Worm (Caenorhabditis elegans) whole organism, L3 larva: ENCODE data around the gene nlp-36.

Experiments
- R02D3.7 ChIP-seq: fragments of 150-350 bp; optimal IDR thresholded peaks from 2 replicates; lab custom pipeline; 2014; ENCODE audit warnings: missing biosample characterization, missing genetic modification characterization
- ZK546.5 ChIP-seq: sonication (generic microtip); optimal IDR thresholded peaks from 2 replicates; lab custom pipeline; 2017; ENCODE audit warnings: missing biosample characterization, missing genetic modification characterization
- aly-2 ChIP-seq: fragments of 150-350 bp; optimal IDR thresholded peaks from 2 replicates; lab custom pipeline; 2014; ENCODE audit warnings: missing biosample characterization, missing genetic modification characterization
- ama-1 ChIP-seq: fragments of 150-350 bp; optimal IDR thresholded peaks from 2 replicates; lab custom pipeline; 2018
- ceh-16 ChIP-seq: sonication (generic microtip); optimal IDR thresholded peaks from 2 replicates; lab custom pipeline; 2017; ENCODE audit warnings: missing biosample characterization, missing genetic modification characterization
- ceh-28 ChIP-seq: fragments of 150-350 bp; optimal IDR thresholded peaks from 2 replicates; lab custom pipeline; 2014; ENCODE audit warnings: missing biosample characterization, missing genetic modification reagents, missing genetic modification characterization
- ceh-82 ChIP-seq: fragments of 150-350 bp; optimal IDR thresholded peaks from 2 replicates; lab custom pipeline; 2014; ENCODE audit warnings: missing biosample characterization, missing genetic modification characterization
- ceh-9 ChIP-seq: sonication (generic microtip); optimal IDR thresholded peaks from 2 replicates; lab custom pipeline; 2018; ENCODE audit warnings: missing biosample characterization, missing genetic modification characterization
- daf-12 ChIP-seq: fragments of 150-350 bp; optimal IDR thresholded peaks from 2 replicates; lab custom pipeline; 2014; ENCODE audit warnings: missing biosample characterization, missing genetic modification reagents, missing genetic modification characterization
- egl-27 ChIP-seq: sonication (generic microtip); optimal IDR thresholded peaks from 4 replicates; lab custom pipeline; 2017; ENCODE audit warnings: missing biosample characterization, missing genetic modification reagents, missing genetic modification characterization
- egl-5 ChIP-seq: fragments of 150-350 bp; optimal IDR thresholded peaks from 2 replicates; lab custom pipeline; 2017; ENCODE audit warnings: missing biosample characterization, missing genetic modification reagents, missing genetic modification characterization, inconsistent platforms
- elt-1 ChIP-seq: fragments of 150-350 bp; optimal IDR thresholded peaks from 2 replicates; lab custom pipeline; 2014; ENCODE audit warnings: missing biosample characterization, missing genetic modification characterization
- elt-2 ChIP-seq: sonication (generic microtip); optimal IDR thresholded peaks from 2 replicates; lab custom pipeline; 2016; ENCODE audit warnings: missing genetic modification reagents, mild to moderate bottlenecking, missing genetic modification characterization, missing compliant biosample characterization
- elt-3 ChIP-seq, 3 experiments: fragments of 150-350 bp in 1 of 3; sonication (generic microtip) in 2 of 3; optimal IDR thresholded peaks; 2 replicates in 2 of 3; 4 replicates in 1 of 3; lab custom pipeline; 2014 to 2017; ENCODE audit warnings: missing biosample characterization in 3 of 3, missing genetic modification characterization in 3 of 3
- eor-1 ChIP-seq, 2 experiments: fragments of 150-350 bp; optimal IDR thresholded peaks; 2 replicates each; lab custom pipeline; 2014 to 2018; ENCODE audit warnings: missing biosample characterization in 2 of 2, missing genetic modification characterization in 2 of 2
- fkh-10 ChIP-seq: sonication (generic microtip); optimal IDR thresholded peaks from 2 replicates; lab custom pipeline; 2017; ENCODE audit warnings: missing biosample characterization, missing genetic modification reagents, missing genetic modification characterization
- fkh-2 ChIP-seq: fragments of 150-350 bp; optimal IDR thresholded peaks from 2 replicates; lab custom pipeline; 2014; ENCODE audit warnings: missing biosample characterization, missing genetic modification reagents, missing genetic modification characterization
- fos-1 ChIP-seq: fragments of 150-350 bp; optimal IDR thresholded peaks from 2 replicates; lab custom pipeline; 2014; ENCODE audit warnings: missing biosample characterization, missing genetic modification characterization
- hmg-11 ChIP-seq: sonication (generic microtip); optimal IDR thresholded peaks from 2 replicates; lab custom pipeline; 2016; ENCODE audit warnings: missing genetic modification characterization, missing compliant biosample characterization
- jun-1 ChIP-seq: fragments of 150-350 bp; optimal IDR thresholded peaks from 2 replicates; lab custom pipeline; 2014; ENCODE audit warnings: missing biosample characterization, missing genetic modification reagents, missing genetic modification characterization
- lin-15B ChIP-seq: fragments of 150-350 bp; optimal IDR thresholded peaks from 2 replicates; lab custom pipeline; 2014; ENCODE audit warnings: missing biosample characterization, missing genetic modification characterization
- lin-39 ChIP-seq: fragments of 150-350 bp; optimal IDR thresholded peaks from 2 replicates; lab custom pipeline; 2018; ENCODE audit warnings: missing biosample characterization, missing genetic modification reagents, missing genetic modification characterization
- lsy-12 ChIP-seq: sonication (generic microtip); optimal IDR thresholded peaks from 2 replicates; lab custom pipeline; 2016; ENCODE audit warnings: mild to moderate bottlenecking, missing genetic modification characterization, missing compliant biosample characterization
- mdl-1 ChIP-seq: fragments of 150-350 bp; optimal IDR thresholded peaks from 2 replicates; lab custom pipeline; 2014; ENCODE audit warnings: missing biosample characterization, missing genetic modification characterization
- mml-1 ChIP-seq: fragments of 150-350 bp; sonication (generic microtip); optimal IDR thresholded peaks from 3 replicates; lab custom pipeline; 2014; ENCODE audit warnings: missing biosample characterization, missing genetic modification characterization
- nfya-1 ChIP-seq: sonication (generic microtip); optimal IDR thresholded peaks from 2 replicates; lab custom pipeline; 2017; ENCODE audit warnings: missing genetic modification characterization, mild to moderate bottlenecking, missing compliant biosample characterization, antibody characterized with exemption, moderate library complexity; ENCODE audit not compliant: insufficient read depth
- nhr-11 ChIP-seq: fragments of 150-350 bp; optimal IDR thresholded peaks from 2 replicates; lab custom pipeline; 2014; ENCODE audit warnings: missing biosample characterization, missing genetic modification characterization
- nhr-12 ChIP-seq: fragments of 150-350 bp; optimal IDR thresholded peaks from 2 replicates; lab custom pipeline; 2014; ENCODE audit warnings: missing biosample characterization, missing genetic modification characterization
- nhr-23 ChIP-seq: fragments of 150-350 bp; optimal IDR thresholded peaks from 2 replicates; lab custom pipeline; 2014; ENCODE audit warnings: missing biosample characterization, missing genetic modification reagents, missing genetic modification characterization
- nhr-237 ChIP-seq: fragments of 150-350 bp; optimal IDR thresholded peaks from 2 replicates; lab custom pipeline; 2014; ENCODE audit warnings: missing biosample characterization, missing genetic modification characterization
- nhr-25 ChIP-seq: sonication (generic microtip); optimal IDR thresholded peaks from 2 replicates; lab custom pipeline; 2017; ENCODE audit warnings: missing biosample characterization, missing genetic modification characterization
- nhr-28 ChIP-seq: fragments of 150-350 bp; optimal IDR thresholded peaks from 2 replicates; lab custom pipeline; 2014; ENCODE audit warnings: missing biosample characterization, missing genetic modification characterization
- nhr-43 ChIP-seq: sonication (generic microtip); optimal IDR thresholded peaks from 2 replicates; lab custom pipeline; 2016; ENCODE audit warnings: mild to moderate bottlenecking, missing genetic modification characterization, missing compliant biosample characterization; ENCODE audit not compliant: poor library complexity, severe bottlenecking
- nhr-67 ChIP-seq: fragments of 150-350 bp; optimal IDR thresholded peaks from 2 replicates; lab custom pipeline; 2014; ENCODE audit warnings: missing biosample characterization, missing genetic modification characterization
- nhr-76 ChIP-seq: fragments of 150-350 bp; sonication (generic microtip); optimal IDR thresholded peaks from 5 replicates; lab custom pipeline; 2014; ENCODE audit warnings: missing biosample characterization, missing genetic modification characterization
- nhr-77 ChIP-seq: fragments of 150-350 bp; optimal IDR thresholded peaks from 2 replicates; lab custom pipeline; 2014; ENCODE audit warnings: missing biosample characterization, missing genetic modification characterization
- pha-4 ChIP-seq: fragments of 150-350 bp; optimal IDR thresholded peaks from 2 replicates; lab custom pipeline; 2014; ENCODE audit warnings: missing biosample characterization, missing genetic modification reagents, missing genetic modification characterization
- pqm-1 ChIP-seq: fragments of 150-350 bp; optimal IDR thresholded peaks from 2 replicates; lab custom pipeline; 2017; ENCODE audit warnings: missing biosample characterization, missing genetic modification characterization, inconsistent platforms
- sea-2 ChIP-seq: fragments of 150-350 bp; sonication (generic microtip); optimal IDR thresholded peaks from 4 replicates; lab custom pipeline; 2014; ENCODE audit warnings: missing biosample characterization, missing genetic modification reagents, missing genetic modification characterization
- skn-1 ChIP-seq: fragments of 150-350 bp; optimal IDR thresholded peaks from 2 replicates; lab custom pipeline; 2014; ENCODE audit warnings: missing biosample characterization, missing genetic modification characterization
- snpc-4 ChIP-seq: fragments of 150-350 bp; optimal IDR thresholded peaks from 2 replicates; lab custom pipeline; 2014; ENCODE audit warnings: missing biosample characterization, missing genetic modification characterization
- tbx-2 ChIP-seq: sonication (generic microtip); optimal IDR thresholded peaks from 2 replicates; lab custom pipeline; 2016; ENCODE audit warnings: mild to moderate bottlenecking, missing genetic modification characterization, missing compliant biosample characterization
- unc-39 ChIP-seq: sonication (generic microtip); optimal IDR thresholded peaks from 4 replicates; lab custom pipeline; 2017; ENCODE audit warnings: missing biosample characterization, missing genetic modification characterization
- unc-62 ChIP-seq: fragments of 150-350 bp; sonication (generic microtip); optimal IDR thresholded peaks from 4 replicates; lab custom pipeline; 2014; ENCODE audit warnings: missing biosample characterization, missing genetic modification reagents, missing genetic modification characterization
- zag-1 ChIP-seq: fragments of 150-350 bp; optimal IDR thresholded peaks from 2 replicates; lab custom pipeline; 2014; ENCODE audit warnings: missing biosample characterization, missing genetic modification characterization
- ztf-11 ChIP-seq: fragments of 150-350 bp; optimal IDR thresholded peaks from 2 replicates; lab custom pipeline; 2014; ENCODE audit warnings: missing biosample characterization, missing genetic modification characterization
- ztf-4 ChIP-seq: fragments of 150-350 bp; optimal IDR thresholded peaks from 2 replicates; lab custom pipeline; 2014; ENCODE audit warnings: missing biosample characterization, missing genetic modification characterization

Gene nlp-36

DNA sequence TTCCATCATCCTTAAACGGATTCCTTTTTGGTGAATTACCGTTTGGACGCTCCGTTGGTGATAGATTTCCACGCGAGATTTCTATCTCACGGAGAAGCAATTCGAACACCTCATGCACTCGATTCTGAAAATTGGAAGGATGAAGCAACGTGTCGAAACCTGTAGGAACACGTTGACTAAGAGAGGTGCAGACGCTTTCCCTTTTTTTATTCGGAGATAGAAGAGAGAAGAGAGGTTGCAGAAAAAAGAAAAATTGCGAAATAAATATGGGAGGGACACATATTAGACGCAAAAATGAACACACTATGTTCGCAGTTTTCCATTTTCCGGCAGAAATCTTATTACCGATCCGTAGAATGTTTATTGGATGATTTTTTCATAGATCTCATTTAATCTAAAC is 33.8 kb upstream of the nlp-36 start:
- TF ChIP-seq elt-1 (tag; lab: Kevin White, UChicago) (no peak), pha-4 (tag; lab: Kevin White, UChicago) (no peak), nhr-23 (peak; percentile 40), pqm-1 (tag; lab: Kevin White, UChicago) (no peak), lsy-12 (no peak), snpc-4 (no peak), ZK546.5 (tag; lab: Kevin White, UChicago) (no peak), elt-2 (tag; lab: Kevin White, UChicago) (no peak), nhr-28 (no peak), nhr-43 (tag; lab: Kevin White, UChicago) (peak; percentile 17), nhr-76 (tag; lab: Kevin White, UChicago) (no peak)

- TF ChIP-seq pha-4 (tag; lab: Kevin White, UChicago), result peak; percentile 99
- peak; percentile 96 for TF ChIP-seq pqm-1 (tag; lab: Kevin White, UChicago)
- TF ChIP-seq ceh-28 (tag; lab: Kevin White, UChicago), result peak; percentile 91
- peak; percentile 90 for TF ChIP-seq nhr-25
- TF ChIP-seq ztf-4 (tag; lab: Kevin White, UChicago), result peak; percentile 58
- peak; percentile 71 for TF ChIP-seq R02D3.7
- peak; percentile 83 for TF ChIP-seq nhr-23
- TF ChIP-seq mdl-1, result peak; percentile 7
- no peak for TF ChIP-seq aly-2 (tag; lab: Kevin White, UChicago)
- TF ChIP-seq skn-1 (tag; lab: Kevin White, UChicago), result peak; percentile 39
- no peak for TF ChIP-seq daf-12 (tag; lab: Kevin White, UChicago)
- TF ChIP-seq ZK546.5 (tag; lab: Kevin White, UChicago), result peak; percentile 90
- TF ChIP-seq nhr-67 (tag; lab: Kevin White, UChicago), result no peak
- no peak for TF ChIP-seq fos-1
- peak; percentile 92 for TF ChIP-seq snpc-4
- no peak for TF ChIP-seq ceh-9 (tag; lab: Kevin White, UChicago)
- TF ChIP-seq egl-27 (tag; lab: Kevin White, UChicago), result peak; percentile 62
- TF ChIP-seq nhr-28, result no peak
- no peak for TF ChIP-seq mml-1 (tag; lab: Kevin White, UChicago)
- TF ChIP-seq sea-2 (GFP tag; lab: Kevin White, UChicago), result no peak
- TF ChIP-seq hmg-11 (tag; lab: Kevin White, UChicago), result peak; percentile 82
- peak; percentile 98 for TF ChIP-seq elt-2 (tag; lab: Kevin White, UChicago)
- TF ChIP-seq lin-39, result peak; percentile 94
- TF ChIP-seq zag-1 (tag; lab: Kevin White, UChicago), result no peak
- no peak for TF ChIP-seq nhr-12
- TF ChIP-seq egl-5, result peak; percentile 61
- TF ChIP-seq tbx-2, result peak; percentile 66
- no peak for TF ChIP-seq nhr-237 (tag; lab: Kevin White, UChicago)
- peak; percentile 65 for TF ChIP-seq ama-1 (lab: Kevin White, UChicago)
- peak; percentile 90 for TF ChIP-seq jun-1
- no peak for TF ChIP-seq nhr-76 (tag; lab: Kevin White, UChicago)
- TF ChIP-seq nhr-43 (tag; lab: Kevin White, UChicago), result peak; percentile 89
- peak; percentile 17 for TF ChIP-seq nhr-11 (tag; lab: Kevin White, UChicago)
- TF ChIP-seq elt-3 (tag; optimal IDR thresholded peaks at IDR 0.05; lab: Kevin White, UChicago), result no peak
- peak; percentile 36 for TF ChIP-seq elt-1 (tag; lab: Kevin White, UChicago)
- peak; percentile 41 for TF ChIP-seq ceh-82 (tag; lab: Kevin White, UChicago)
- TF ChIP-seq lin-15B (tag; lab: Kevin White, UChicago), result peak; percentile 86
- TF ChIP-seq nhr-77 (tag; lab: Kevin White, UChicago), result no peak
- TF ChIP-seq unc-39 (tag; lab: Kevin White, UChicago), result no peak
- peak; percentile 95 for TF ChIP-seq lsy-12
- TF ChIP-seq ceh-16 (tag; lab: Kevin White, UChicago), result peak; percentile 70
- no peak for TF ChIP-seq ztf-11 (tag; lab: Kevin White, UChicago)
- no peak for TF ChIP-seq eor-1 (tag; optimal IDR thresholded peaks at IDR 0.05; lab: Kevin White, UChicago)
- peak; percentile 95 for TF ChIP-seq nfya-1 (tag; lab: Kevin White, UChicago)
- TF ChIP-seq fkh-10 (GFP tag; lab: Kevin White, UChicago), result peak; percentile 47
- no peak for TF ChIP-seq fkh-2 (tag; lab: Kevin White, UChicago)
- peak; percentile 24 for TF ChIP-seq unc-62
Measured at ce11 chrIII:9455980-9456658, 32.4 kb upstream of the nlp-36 start, which contains the start of the genes rheb-1 and spk-1. Gene rheb-1 (minus strand): TSS chrIII:9456030. Gene spk-1 (plus strand): TSS chrIII:9456608.
